Fruit fly (Drosophila melanogaster): ENCODE results near the gene js.

js gene

DNA sequence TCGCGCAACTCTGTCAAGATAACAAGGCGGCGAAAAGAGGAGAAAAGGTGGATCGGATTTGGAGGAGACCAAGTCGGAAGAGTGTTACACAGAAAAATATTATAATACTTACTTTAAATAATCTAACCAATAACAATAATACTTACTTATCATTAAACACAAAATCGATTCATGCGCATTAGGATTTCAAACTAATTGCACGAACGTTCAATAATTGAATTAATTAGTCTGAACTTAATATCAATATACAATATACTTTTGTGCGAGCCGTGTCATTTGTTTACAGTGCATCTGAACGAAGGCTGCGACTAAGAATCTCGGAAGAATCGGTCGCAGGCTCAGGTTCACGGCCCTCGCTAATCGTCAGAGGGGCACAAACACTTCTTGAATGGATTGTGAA lies 27.3 kb upstream of the js start:
- no peak for TF ChIP-seq danr (GFP tag; IDR thresholded peaks at IDR 0.05)
- TF ChIP-seq CG2116 (GFP tag; optimal IDR thresholded peaks at IDR 0.05), result no peak
- no peak for TF ChIP-seq lbe (GFP tag; optimal IDR thresholded peaks at IDR 0.05)
- no peak for TF ChIP-seq Sry-β (GFP tag; optimal IDR thresholded peaks at IDR 0.05)
- no peak for TF ChIP-seq Deaf1 (tag; optimal IDR thresholded peaks at IDR 0.05)
- no peak for TF ChIP-seq Aef1 (GFP tag; IDR thresholded peaks at IDR 0.05)
- no peak for TF ChIP-seq Blimp-1 (GFP tag; optimal IDR thresholded peaks at IDR 0.05)
- no peak for TF ChIP-seq Oli (tag; optimal IDR thresholded peaks at IDR 0.05)
- TF ChIP-seq Spps (tag; optimal IDR thresholded peaks at IDR 0.05), result no peak
- no peak for TF ChIP-seq CG5180 (GFP tag; optimal IDR thresholded peaks at IDR 0.05)
- no peak for TF ChIP-seq tll (GFP tag; optimal IDR thresholded peaks at IDR 0.05)
- TF ChIP-seq CG1832 (GFP tag; optimal IDR thresholded peaks at IDR 0.05), result no peak

DNA sequence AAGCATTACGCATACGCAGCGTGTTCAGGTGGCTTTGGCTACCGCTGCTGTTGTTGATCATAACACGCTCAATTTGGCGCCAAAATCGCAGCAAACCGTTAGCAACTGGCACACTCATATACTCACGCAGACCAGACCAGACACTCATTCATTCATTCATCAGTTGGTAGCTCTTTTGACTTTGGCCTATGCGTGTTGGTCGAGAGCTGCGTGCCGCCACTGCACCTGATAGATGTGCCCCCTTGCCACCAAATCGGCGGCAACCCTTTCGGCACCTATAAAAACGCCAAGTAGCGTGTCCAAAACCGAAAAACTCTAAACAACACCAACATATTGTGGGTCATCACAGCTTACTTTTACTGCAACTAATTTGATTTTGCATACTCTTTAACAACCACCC lies 26.4 kb upstream of the js start:
- no peak for TF ChIP-seq Kr (GFP tag; optimal IDR thresholded peaks at IDR 0.05)
- TF ChIP-seq CG14441 (GFP tag; IDR thresholded peaks at IDR 0.05), result peak; percentile 20; the same call in 1 of the 2 replicates

DNA sequence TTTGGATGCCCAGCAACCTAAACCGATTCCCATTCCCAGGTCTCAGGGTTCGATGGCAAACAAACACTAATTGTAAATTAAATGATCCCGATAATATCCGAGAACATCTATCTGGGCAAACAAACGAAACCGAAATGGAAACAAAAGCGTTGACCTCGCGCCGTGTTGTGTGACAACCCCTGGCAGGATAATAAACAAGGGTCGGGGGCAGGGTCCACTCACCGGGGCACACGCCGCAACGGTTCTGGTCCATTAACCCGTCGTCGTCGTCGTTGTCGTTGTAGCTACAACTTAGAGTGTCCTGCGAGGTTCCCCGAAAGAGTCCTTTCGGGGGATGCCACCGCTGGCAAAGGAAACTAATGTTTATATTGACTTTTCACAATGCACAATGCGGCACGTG lies 21.0 kb upstream of the js start:
- TF ChIP-seq CG2116 (GFP tag; optimal IDR thresholded peaks at IDR 0.05) (no peak), tll (GFP tag; optimal IDR thresholded peaks at IDR 0.05) (peak in 1 of 2 experiments; percentile 43), lbe (GFP tag; optimal IDR thresholded peaks at IDR 0.05) (no peak), pros (GFP tag; optimal IDR thresholded peaks at IDR 0.05) (peak; percentile 25), CG2712 (tag; optimal IDR thresholded peaks at IDR 0.05) (no peak), CG9932 (GFP tag; IDR thresholded peaks at IDR 0.05) (no peak), Ets65A (GFP tag) (peak; percentile 22), CG3163 (GFP tag; optimal IDR thresholded peaks at IDR 0.05) (no peak), lmd (GFP tag; IDR thresholded peaks at IDR 0.05) (no peak), CG9817 (tag; optimal IDR thresholded peaks at IDR 0.05) (no peak), D (optimal IDR thresholded peaks at IDR 0.05) (peak; percentile 82), D (GFP tag; optimal IDR thresholded peaks at IDR 0.05) (no peak), zen (tag; optimal IDR thresholded peaks at IDR 0.05) (peak; percentile 51), Dll (GFP tag; IDR thresholded peaks at IDR 0.05; ENCODE audit: partially characterized antibody) (no peak), knrl (GFP tag; IDR thresholded peaks at IDR 0.05; ENCODE audit: partially characterized antibody) (no peak), NfI (GFP tag; optimal IDR thresholded peaks at IDR 0.05) (no peak), cad (GFP tag; optimal IDR thresholded peaks at IDR 0.05) (no peak)

DNA sequence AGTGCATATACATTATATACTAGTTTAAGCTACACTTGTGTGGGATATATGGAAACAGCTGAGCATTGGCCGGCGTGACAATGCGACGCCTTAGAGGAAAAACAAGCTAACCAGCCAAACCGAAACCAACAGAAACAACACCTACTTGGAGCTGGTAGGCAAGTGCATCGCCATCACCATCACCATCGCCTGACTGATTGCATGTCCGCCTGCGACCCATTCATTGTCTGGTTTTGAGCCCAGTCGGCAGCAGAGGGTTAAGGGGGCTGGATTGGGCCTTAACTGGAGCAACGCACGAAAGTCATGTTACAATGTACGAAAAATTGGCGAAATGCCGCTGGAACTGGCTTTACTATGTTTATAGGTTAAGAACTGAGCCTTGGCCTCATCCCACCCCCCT lies 18.9 kb upstream of the js start:
- TF ChIP-seq Nf-YC (tag; optimal IDR thresholded peaks at IDR 0.05) (no peak), Xbp1 (GFP tag; optimal IDR thresholded peaks at IDR 0.05) (no peak), Dbx (GFP tag; IDR thresholded peaks at IDR 0.05) (no peak), ro (GFP tag; IDR thresholded peaks at IDR 0.05) (0 out of 2 replicates have a peak, but pooled peaks have one; percentile 27), fu2 (GFP tag; optimal IDR thresholded peaks at IDR 0.05) (no peak), hkb (optimal IDR thresholded peaks at IDR 0.05) (no peak), hkb (GFP tag; IDR thresholded peaks at IDR 0.05) (no peak), CG6854 (GFP tag; optimal IDR thresholded peaks at IDR 0.05) (no peak), dan (GFP tag; IDR thresholded peaks at IDR 0.05) (no peak), Max (GFP tag; optimal IDR thresholded peaks at IDR 0.05) (no peak)
